Worm (Caenorhabditis elegans) whole organism, L3 larva: Measurements from ENCODE around the gene Y102E9.5.

Experiments
- fkh-10 ChIP-seq: sonication (generic microtip); optimal IDR thresholded peaks from 2 replicates; lab custom pipeline; 2017; ENCODE audit warnings: missing biosample characterization, missing genetic modification reagents, missing genetic modification characterization
- unc-39 ChIP-seq: sonication (generic microtip); optimal IDR thresholded peaks from 4 replicates; lab custom pipeline; 2017; ENCODE audit warnings: missing biosample characterization, missing genetic modification characterization

- TF ChIP-seq fkh-10 (no peak), unc-39 (tag; lab: Kevin White, UChicago) (no peak)
Measured at ce11 chrIII:6752612-6753011, 22.5 kb upstream of the Y102E9.5 start.
